Worm (Caenorhabditis elegans): ENCODE data around the gene vha-3.
A peak's percentile ranks its signal among the peaks of the same experiment; 100 is the strongest.

vha-3 gene

DNA sequence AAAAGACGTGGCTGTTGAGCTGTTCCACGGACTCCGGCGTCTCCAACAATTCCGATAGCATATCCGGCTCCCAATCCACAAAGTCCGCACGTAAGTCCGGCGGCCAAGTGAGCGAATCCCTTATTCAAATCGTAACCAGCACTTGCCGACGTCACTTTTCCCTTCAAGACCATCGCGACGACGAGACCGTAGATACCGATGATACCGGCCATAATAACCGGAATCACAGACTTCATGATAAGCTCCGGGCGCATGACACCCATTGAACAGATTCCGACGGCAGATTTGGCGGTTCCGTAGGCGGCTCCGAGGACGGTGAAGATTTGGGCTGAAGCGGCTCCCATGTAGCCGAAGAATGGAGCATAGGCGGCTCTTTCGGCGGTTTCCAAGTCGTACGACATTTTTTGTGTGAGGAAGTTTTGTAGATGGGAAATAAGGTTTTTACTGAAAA, at the start of gene vha-3:
vha-3 (minus strand) TSS at position 401 of the 451 bp plus-strand sequence.
- TF ChIP-seq ztf-23 (GFP tag; IDR thresholded peaks at IDR 0.05) (no peak), ztf-29 (GFP tag; IDR thresholded peaks at IDR 0.05) (0 out of 2 replicates have a peak, but pooled peaks have one; percentile 28), klf-2 (GFP tag; conservative IDR thresholded peaks at IDR 0.05) (no peak), tab-1 (GFP tag; IDR thresholded peaks at IDR 0.05) (no peak)

DNA sequence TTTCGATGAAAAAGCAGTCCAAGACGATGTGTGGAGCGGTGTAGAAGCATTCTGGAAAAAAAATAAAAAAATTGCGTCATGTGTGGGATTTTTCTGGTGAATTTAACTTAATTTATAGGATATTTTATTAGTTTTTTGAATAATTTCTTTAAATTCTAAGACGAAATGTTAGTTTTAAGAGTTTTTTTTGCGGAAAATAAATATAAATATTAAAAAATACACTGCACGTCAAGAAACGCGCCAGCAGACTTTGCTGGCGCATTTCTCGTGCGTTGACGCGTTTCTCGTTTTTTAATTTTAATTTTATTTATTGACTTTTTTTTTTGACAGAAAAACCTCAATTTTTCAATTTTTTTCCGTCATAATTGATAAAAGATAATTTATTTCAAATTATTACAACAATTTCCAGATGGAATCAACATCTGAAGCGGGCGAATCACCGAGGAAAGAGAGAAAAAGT, 33.1 kb upstream of the vha-3 start, which contains the start of the genes ppgn-1 and tftc-1:
ppgn-1 (minus strand) TSS at position 51 of the 460 bp plus-strand sequence.
tftc-1 (plus strand) TSS at position 410 of the 460 bp plus-strand sequence.
- TF ChIP-seq cog-1 (tag; optimal IDR thresholded peaks at IDR 0.05), result no peak
- no peak for TF ChIP-seq ztf-29 (GFP tag; IDR thresholded peaks at IDR 0.05)
- no peak for TF ChIP-seq ztf-23 (GFP tag; IDR thresholded peaks at IDR 0.05)
- TF ChIP-seq klf-2 (GFP tag; conservative IDR thresholded peaks at IDR 0.05), result no peak
- no peak for TF ChIP-seq T22C8.4 (GFP tag; IDR thresholded peaks at IDR 0.05)
- no peak for TF ChIP-seq ref-1 (GFP tag; conservative IDR thresholded peaks at IDR 0.05)
- TF ChIP-seq med-1 (GFP tag; optimal IDR thresholded peaks at IDR 0.05; ENCODE audit: insufficient read depth), result no peak
- no peak for TF ChIP-seq tab-1 (GFP tag; IDR thresholded peaks at IDR 0.05)

DNA sequence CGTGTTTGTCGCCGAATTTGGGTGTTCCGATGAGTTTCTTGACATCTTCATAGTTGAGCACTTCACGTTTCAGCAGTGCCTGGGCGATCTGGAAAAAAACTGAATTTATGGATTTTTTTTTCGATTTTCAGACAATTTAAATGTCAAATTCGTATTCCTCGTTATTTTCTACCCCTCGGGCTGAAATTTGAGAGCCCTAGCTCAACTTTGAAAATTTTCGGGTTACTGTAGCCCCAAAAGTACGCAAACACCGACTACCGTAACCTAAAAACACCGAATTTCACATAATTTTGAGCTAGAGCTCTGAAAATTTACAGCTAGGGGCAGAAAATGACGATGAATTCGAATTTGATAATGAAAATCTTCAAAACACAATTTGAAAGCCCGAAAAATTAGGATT, 18.3 kb upstream of the vha-3 start:
- no peak for TF ChIP-seq cog-1 (tag; optimal IDR thresholded peaks at IDR 0.05)
- TF ChIP-seq ref-1 (GFP tag; conservative IDR thresholded peaks at IDR 0.05), result no peak
- TF ChIP-seq ztf-29 (GFP tag; IDR thresholded peaks at IDR 0.05), result no peak
- TF ChIP-seq med-1 (GFP tag; optimal IDR thresholded peaks at IDR 0.05; ENCODE audit: insufficient read depth), result no peak
- no peak for TF ChIP-seq ztf-23 (GFP tag; IDR thresholded peaks at IDR 0.05)
- TF ChIP-seq flt-1 (GFP tag; IDR thresholded peaks at IDR 0.05), result no peak
- no peak for TF ChIP-seq T22C8.4 (GFP tag; IDR thresholded peaks at IDR 0.05)
- no peak for TF ChIP-seq tab-1 (GFP tag; IDR thresholded peaks at IDR 0.05)
- TF ChIP-seq klf-2 (GFP tag; conservative IDR thresholded peaks at IDR 0.05), result no peak

DNA sequence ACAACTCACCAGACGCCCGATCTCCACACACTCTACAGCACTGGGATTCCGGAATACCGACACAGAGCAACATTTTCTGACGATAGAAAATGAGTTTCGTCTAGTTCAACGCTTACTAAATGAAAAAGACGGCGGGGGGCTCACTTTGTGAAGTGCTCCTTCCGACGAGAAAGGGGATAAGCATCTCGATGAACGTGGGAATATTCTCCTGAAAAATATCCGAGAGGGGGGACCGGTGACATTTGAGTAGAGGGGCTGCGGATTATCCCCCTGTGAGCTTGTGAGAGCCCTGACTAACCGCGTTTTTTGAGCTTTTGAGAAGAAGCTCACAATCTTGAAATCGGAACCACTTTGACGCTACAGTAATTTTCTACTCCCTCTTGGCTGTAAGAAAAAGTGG, 13.8 kb upstream of the vha-3 start, which contains the start of gene nhr-236:
nhr-236 (minus strand) TSS at position 101 of the 400 bp plus-strand sequence.
- TF ChIP-seq tab-1 (GFP tag; IDR thresholded peaks at IDR 0.05), result no peak
- TF ChIP-seq ztf-23 (GFP tag; IDR thresholded peaks at IDR 0.05), result no peak
- no peak for TF ChIP-seq T22C8.4 (GFP tag; IDR thresholded peaks at IDR 0.05)
- no peak for TF ChIP-seq ref-1 (GFP tag; conservative IDR thresholded peaks at IDR 0.05)
- no peak for TF ChIP-seq med-1 (GFP tag; optimal IDR thresholded peaks at IDR 0.05; ENCODE audit: insufficient read depth)
- no peak for TF ChIP-seq ztf-29 (GFP tag; IDR thresholded peaks at IDR 0.05)
- TF ChIP-seq klf-2 (GFP tag; conservative IDR thresholded peaks at IDR 0.05), result no peak
- TF ChIP-seq cog-1 (tag; optimal IDR thresholded peaks at IDR 0.05), result no peak
- TF ChIP-seq flt-1 (GFP tag; IDR thresholded peaks at IDR 0.05), result no peak

DNA sequence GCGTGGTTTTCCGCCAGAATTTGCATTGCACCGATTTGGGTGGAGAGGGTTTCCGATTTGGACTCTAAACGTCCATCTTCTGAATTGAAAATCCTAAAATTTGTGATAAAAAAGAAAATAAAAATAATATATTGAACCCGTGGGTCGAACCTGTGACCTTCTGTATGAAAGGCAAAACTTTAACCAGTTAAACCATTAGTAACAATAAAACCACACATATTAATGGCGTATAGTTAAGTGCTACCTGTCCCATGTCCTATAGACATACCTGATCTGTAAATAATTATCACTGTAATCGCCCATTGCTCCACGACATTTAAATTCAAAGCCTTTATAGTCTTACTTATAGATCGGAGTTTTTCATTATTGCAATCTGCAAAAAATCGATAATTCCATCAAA, 11.6 kb upstream of the vha-3 start:
- TF ChIP-seq ztf-29 (GFP tag; IDR thresholded peaks at IDR 0.05), result no peak
- no peak for TF ChIP-seq med-1 (GFP tag; optimal IDR thresholded peaks at IDR 0.05; ENCODE audit: insufficient read depth)
- TF ChIP-seq klf-2 (GFP tag; conservative IDR thresholded peaks at IDR 0.05), result no peak

DNA sequence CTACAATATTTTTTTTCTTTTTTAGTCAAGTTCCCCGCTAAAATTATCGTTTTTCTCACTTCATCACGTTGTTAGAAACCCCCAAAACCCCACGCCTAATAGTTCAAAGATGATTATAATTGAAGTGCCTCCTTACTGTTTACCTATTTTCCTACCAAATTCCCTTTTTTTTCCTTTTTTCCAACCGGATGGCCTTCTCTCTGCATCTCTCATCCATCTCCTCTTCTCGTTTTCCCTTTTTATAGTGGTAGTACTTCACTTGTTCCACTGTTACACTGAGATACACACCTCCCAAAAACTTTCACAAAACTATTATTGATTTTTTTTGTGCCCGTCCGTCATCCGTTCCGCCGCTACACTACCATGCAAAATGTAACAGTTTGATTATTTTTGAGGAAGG, 7.3 kb upstream of the vha-3 start, which contains the start of gene nsy-4:
nsy-4 (plus strand) TSS at position 274 of the 400 bp plus-strand sequence.
- TF ChIP-seq ztf-23 (GFP tag; IDR thresholded peaks at IDR 0.05), result no peak

DNA sequence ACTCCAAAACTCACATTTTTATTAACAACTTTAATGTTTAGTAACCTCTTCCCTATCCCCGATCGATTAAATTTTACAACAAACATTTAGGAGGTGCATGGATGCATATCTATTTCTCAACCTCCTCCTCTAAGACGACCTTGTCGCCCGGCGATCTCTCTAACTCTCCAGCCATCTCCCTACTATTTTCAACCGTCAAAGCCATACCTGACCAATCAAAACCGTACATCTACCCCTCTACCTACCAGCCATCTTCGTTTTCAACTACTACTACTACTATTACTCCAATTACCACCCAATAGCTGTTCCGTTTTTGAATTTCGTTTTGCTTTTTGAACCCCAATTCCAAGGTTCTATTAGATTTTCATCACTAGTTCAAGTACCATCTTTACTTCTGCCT, 5.8 kb upstream of the vha-3 start:
- TF ChIP-seq flt-1 (GFP tag; IDR thresholded peaks at IDR 0.05) (no peak), med-1 (GFP tag; optimal IDR thresholded peaks at IDR 0.05; ENCODE audit: insufficient read depth) (no peak), ztf-29 (GFP tag; IDR thresholded peaks at IDR 0.05) (no peak), ref-1 (GFP tag; conservative IDR thresholded peaks at IDR 0.05) (no peak), klf-2 (GFP tag; conservative IDR thresholded peaks at IDR 0.05) (no peak)

DNA sequence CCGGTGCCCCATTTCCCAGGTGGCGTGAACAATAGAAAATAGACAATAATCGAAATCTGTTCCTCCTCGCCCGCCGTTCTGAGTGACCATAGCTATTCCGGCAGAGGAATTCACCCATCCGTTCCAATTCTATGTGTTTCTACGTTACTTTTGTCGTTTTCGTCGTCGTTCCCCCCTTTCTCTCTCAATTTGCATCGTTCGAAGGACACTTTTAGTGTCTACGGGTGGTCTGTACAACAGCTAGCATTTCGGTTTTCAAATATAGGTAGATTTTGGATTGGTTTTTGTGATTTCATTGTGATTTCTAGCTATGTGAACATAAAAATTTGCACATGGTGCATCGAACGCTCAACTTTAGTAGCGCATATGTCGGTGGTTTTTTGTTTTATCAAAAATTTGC, 4.3 kb upstream of the vha-3 start:
- TF ChIP-seq flt-1 (GFP tag; IDR thresholded peaks at IDR 0.05), result no peak

DNA sequence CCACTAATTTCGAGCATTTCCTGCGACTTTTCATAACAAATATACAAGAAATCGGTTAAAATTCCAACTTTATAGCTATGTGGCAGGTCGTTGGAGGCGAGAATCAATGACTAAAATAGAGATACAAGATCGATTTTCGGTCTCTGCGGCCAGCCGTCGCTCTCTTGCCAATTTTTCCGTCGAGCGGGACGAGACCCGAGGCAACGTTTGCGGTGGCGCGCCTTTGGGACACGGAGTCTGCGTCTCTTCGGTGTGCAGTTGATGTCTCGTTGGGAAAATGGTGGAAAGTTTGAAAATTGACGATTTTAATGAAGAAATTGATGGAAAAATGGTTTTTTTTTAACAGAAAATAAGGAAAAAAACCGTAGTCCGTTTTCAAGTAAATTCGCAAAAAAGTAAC, 1.1 kb upstream of the vha-3 start:
- TF ChIP-seq ztf-23 (GFP tag; IDR thresholded peaks at IDR 0.05) (no peak), med-1 (GFP tag; optimal IDR thresholded peaks at IDR 0.05; ENCODE audit: insufficient read depth) (no peak), klf-2 (GFP tag; conservative IDR thresholded peaks at IDR 0.05) (no peak)

DNA sequence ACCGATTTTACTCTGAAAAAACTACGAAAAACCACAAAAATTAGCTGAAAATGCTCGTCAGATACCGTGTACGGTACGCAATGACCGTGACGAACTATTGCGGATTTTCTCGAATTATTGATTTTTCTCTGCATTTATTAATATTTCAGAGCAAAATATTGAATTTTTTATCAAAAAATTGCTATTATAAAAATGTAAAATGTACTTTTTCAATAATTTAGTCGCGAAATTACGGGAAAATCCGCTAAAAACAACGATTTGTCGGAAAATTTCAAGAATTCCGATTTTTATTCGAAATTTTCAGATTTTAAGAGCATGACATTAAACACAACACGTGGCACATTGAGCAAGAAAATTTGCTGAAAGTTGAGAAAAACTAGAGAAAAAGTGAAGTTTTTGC, 528 bp upstream of the vha-3 start, which contains the start of gene Y38F2AL.12:
Y38F2AL.12 (plus strand) TSS at position 301 of the 400 bp plus-strand sequence.
- no peak for TF ChIP-seq ztf-29 (GFP tag; IDR thresholded peaks at IDR 0.05)
- TF ChIP-seq med-1 (GFP tag; optimal IDR thresholded peaks at IDR 0.05; ENCODE audit: insufficient read depth), result no peak
- no peak for TF ChIP-seq cog-1 (tag; optimal IDR thresholded peaks at IDR 0.05)
- TF ChIP-seq ztf-23 (GFP tag; IDR thresholded peaks at IDR 0.05), result no peak
- no peak for TF ChIP-seq ref-1 (GFP tag; conservative IDR thresholded peaks at IDR 0.05)
- TF ChIP-seq klf-2 (GFP tag; conservative IDR thresholded peaks at IDR 0.05), result no peak
- no peak for TF ChIP-seq flt-1 (GFP tag; IDR thresholded peaks at IDR 0.05)
- TF ChIP-seq tab-1 (GFP tag; IDR thresholded peaks at IDR 0.05), result no peak
- no peak for TF ChIP-seq T22C8.4 (GFP tag; IDR thresholded peaks at IDR 0.05)

DNA sequence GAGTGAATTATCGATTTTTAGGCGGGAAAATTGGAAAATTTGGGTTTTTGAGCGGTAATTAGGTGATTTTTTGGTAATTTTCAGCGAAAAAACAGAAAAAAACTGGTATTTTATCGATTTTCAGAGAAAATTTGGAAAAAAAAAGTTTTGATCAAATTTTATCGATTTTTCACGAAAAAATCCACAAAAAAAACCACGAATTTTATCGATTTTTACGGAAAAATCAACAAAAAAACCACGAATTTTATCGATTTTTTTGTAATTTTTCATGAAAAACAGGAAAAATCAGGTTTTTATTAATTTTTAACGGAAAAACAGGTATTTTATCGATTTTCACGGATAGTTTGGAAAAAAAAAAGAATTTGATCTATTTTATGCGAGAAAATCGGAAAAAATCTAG, 883 bp downstream of the vha-3 start:
- no peak for TF ChIP-seq ref-1 (GFP tag; conservative IDR thresholded peaks at IDR 0.05)
- no peak for TF ChIP-seq T22C8.4 (GFP tag; IDR thresholded peaks at IDR 0.05)
- no peak for TF ChIP-seq cog-1 (tag; optimal IDR thresholded peaks at IDR 0.05)
- no peak for TF ChIP-seq med-1 (GFP tag; optimal IDR thresholded peaks at IDR 0.05; ENCODE audit: insufficient read depth)
- no peak for TF ChIP-seq flt-1 (GFP tag; IDR thresholded peaks at IDR 0.05)
- no peak for TF ChIP-seq klf-2 (GFP tag; conservative IDR thresholded peaks at IDR 0.05)
- no peak for TF ChIP-seq ztf-23 (GFP tag; IDR thresholded peaks at IDR 0.05)
- TF ChIP-seq tab-1 (GFP tag; IDR thresholded peaks at IDR 0.05), result no peak
- no peak for TF ChIP-seq ztf-29 (GFP tag; IDR thresholded peaks at IDR 0.05)
